Worm (Caenorhabditis elegans): Measurements from ENCODE around the gene spig-5.
A peak's percentile ranks its signal among the peaks of the same experiment; 100 is the strongest.

The spig-5 gene

DNA sequence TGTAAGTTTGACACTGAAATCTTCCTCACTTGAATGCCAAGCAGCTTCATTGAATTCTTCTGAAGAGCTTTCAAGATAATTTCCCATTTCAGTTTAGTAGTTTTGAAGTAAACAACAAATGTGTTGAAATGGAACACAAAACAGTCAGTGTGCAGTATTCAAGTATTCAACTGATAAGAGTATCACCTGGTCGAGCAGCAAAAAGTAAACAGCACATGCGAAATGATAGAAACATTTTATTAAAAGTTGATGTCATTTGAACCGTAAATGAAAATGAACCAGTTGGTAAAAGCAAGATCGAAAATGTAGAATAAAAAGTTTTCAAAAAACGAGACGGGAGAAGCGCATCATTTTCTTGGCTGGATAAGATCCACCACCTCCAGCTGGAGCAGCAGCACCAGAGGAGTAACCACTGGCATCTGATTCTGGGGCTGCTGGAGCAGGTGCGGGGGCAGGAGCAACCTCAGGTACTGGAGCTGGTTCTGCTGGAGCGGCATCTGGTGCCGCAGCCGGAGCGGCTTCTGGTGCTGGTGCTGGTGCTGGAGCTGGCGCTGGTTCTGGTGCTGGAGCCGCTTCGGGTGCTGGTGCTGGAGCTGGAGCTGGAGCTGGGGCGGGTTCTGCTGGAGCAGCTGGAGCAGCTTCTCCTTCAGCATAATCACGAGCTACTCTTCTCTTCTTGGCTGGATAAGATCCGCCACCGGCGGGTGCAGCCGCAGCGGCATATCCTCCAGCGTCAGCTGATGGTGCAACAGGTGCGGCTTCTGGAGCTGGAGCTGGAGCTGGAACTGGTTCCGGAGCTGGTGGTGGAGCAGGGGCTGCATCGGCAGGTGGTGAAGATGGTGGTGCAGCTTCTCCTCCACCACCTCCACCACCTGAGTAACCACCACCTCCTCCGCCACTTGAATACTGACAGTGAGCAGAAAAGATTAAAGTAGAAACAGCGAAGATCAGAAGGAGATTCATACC lies 16.5 kb downstream of the spig-5 start, which contains the start of the genes F47B8.4 and F47B8.18:
Gene F47B8.4, minus strand, starts transcription at position 172 of the 966 bp plus-strand sequence.
Gene F47B8.18, minus strand, starts transcription at position 963 of the 966 bp plus-strand sequence.
- TF ChIP-seq pha-4 (tag; optimal IDR thresholded peaks at IDR 0.05): peak; percentile 90
- no peak for TF ChIP-seq lsy-12 (tag; optimal IDR thresholded peaks at IDR 0.05)
- no peak for TF ChIP-seq ZK546.5 (tag; optimal IDR thresholded peaks at IDR 0.05)
- peak; percentile 59 for TF ChIP-seq pqm-1 (tag; optimal IDR thresholded peaks at IDR 0.05)
- TF ChIP-seq elt-2 (tag; optimal IDR thresholded peaks at IDR 0.05): peak; percentile 69
- no peak for TF ChIP-seq ceh-9 (tag; optimal IDR thresholded peaks at IDR 0.05)

DNA sequence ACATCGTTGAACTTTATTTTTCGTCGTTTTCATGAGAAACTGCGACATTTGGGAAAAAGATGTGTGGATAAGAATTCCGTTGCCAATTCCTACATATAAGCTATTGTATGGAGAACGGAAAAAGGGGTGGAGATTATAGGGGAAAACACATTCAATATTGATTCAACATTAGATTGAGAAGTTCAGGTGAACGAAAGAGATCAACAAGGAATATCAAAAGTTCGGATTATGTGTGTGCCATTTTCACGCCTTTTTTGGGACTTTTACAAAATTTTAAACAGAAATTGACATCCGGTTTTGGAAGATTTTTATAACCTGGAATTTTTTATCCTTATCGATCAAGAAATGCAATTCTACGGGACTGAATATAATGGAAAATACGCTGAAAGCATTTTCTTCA lies 19.5 kb downstream of the spig-5 start, which contains the start of gene F47B8.5:
Gene F47B8.5, minus strand, starts transcription at position 101 of the 400 bp plus-strand sequence.
- TF ChIP-seq nhr-11 (tag; optimal IDR thresholded peaks at IDR 0.05) (no peak), nhr-67 (tag; optimal IDR thresholded peaks at IDR 0.05) (no peak), ceh-28 (tag; optimal IDR thresholded peaks at IDR 0.05) (no peak), snpc-4 (tag; optimal IDR thresholded peaks at IDR 0.05) (no peak), ztf-11 (tag; optimal IDR thresholded peaks at IDR 0.05) (no peak), unc-39 (tag; optimal IDR thresholded peaks at IDR 0.05) (no peak), ceh-16 (tag; optimal IDR thresholded peaks at IDR 0.05) (no peak), elt-2 (tag; optimal IDR thresholded peaks at IDR 0.05) (no peak), aly-2 (tag; optimal IDR thresholded peaks at IDR 0.05) (no peak), lin-39 (tag; optimal IDR thresholded peaks at IDR 0.05) (no peak)

DNA sequence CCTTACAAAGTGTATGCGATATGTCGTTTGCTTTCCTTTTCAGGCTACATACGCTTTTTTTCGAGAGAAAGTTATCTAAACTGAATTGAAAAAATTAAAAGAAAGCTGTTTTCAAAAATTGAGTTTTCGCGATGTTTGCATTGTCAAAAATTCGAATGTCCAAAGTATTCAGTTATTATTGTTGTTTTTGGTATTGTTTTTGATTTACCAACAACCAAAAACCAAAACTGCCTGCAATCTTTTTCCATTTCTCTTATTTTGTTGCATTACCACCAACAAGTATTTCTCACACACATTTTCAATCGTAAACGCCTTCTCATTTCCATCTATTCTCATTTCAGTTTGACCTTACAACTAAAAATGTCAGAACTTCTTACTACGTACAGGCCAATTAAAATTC lies 20.5 kb downstream of the spig-5 start, which contains the start of gene pepm-1:
Gene pepm-1, plus strand, starts transcription at position 301 of the 400 bp plus-strand sequence.
- TF ChIP-seq daf-12 (tag; optimal IDR thresholded peaks at IDR 0.05) (no peak), pqm-1 (tag; optimal IDR thresholded peaks at IDR 0.05) (no peak), ama-1 (optimal IDR thresholded peaks at IDR 0.05) (no peak), elt-3 (tag; optimal IDR thresholded peaks at IDR 0.05) (no peak), egl-5 (tag; optimal IDR thresholded peaks at IDR 0.05) (no peak), fos-1 (tag; optimal IDR thresholded peaks at IDR 0.05) (no peak), pha-4 (tag; optimal IDR thresholded peaks at IDR 0.05) (no peak), tbx-2 (tag; optimal IDR thresholded peaks at IDR 0.05) (no peak), jun-1 (tag; optimal IDR thresholded peaks at IDR 0.05) (no peak), lin-39 (tag; optimal IDR thresholded peaks at IDR 0.05) (no peak), ceh-9 (tag; optimal IDR thresholded peaks at IDR 0.05) (no peak), ceh-82 (tag; optimal IDR thresholded peaks at IDR 0.05) (no peak), nfya-1 (tag; optimal IDR thresholded peaks at IDR 0.05; ENCODE audit: insufficient read depth) (no peak), elt-1 (tag; optimal IDR thresholded peaks at IDR 0.05) (no peak), nhr-237 (tag; optimal IDR thresholded peaks at IDR 0.05) (no peak), nhr-23 (tag; optimal IDR thresholded peaks at IDR 0.05) (no peak)

DNA sequence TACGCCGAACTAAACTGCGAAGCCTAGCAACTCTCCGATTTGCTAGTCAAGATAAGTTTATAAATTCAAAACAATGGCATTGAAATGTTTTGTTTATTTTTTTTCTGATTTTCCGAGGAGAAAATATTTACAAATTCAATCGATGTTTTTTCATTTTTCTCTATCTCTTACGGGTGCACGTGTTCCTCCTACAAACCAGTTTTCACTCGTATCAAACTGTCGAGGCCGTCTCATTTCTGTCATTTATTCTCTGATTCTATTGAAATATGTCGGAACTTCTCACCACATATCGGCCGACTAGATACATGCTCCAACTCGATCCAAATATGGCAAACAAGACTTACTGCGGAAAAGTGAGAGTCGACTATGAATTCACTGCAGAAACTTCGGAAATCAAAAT lies 23.2 kb downstream of the spig-5 start, which contains the start of gene F47B8.8:
Gene F47B8.8, plus strand, starts transcription at position 257 of the 400 bp plus-strand sequence.
- TF ChIP-seq elt-3 (tag; optimal IDR thresholded peaks at IDR 0.05) (no peak), nhr-25 (tag; optimal IDR thresholded peaks at IDR 0.05) (peak; percentile 4)

DNA sequence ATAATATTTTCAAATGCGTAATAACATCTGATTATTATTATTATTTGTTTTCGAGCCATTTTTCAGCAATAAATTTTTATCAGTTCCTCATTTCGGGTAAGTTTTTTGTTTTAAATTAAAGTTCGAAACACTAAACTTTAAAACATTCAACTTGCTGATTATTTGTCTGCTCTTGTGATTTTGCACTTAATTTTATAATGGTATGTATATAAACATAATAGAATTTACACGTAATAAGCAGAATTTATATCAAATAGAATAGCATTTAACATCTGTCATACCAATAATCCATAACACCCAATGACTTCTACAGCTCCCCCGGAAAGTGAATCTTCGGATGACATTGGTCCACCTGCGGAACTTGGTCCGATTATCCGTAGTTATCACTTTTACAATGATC lies 24.9 kb downstream of the spig-5 start, which contains the start of gene srm-4:
Gene srm-4, plus strand, starts transcription at position 301 of the 400 bp plus-strand sequence.
- no peak for TF ChIP-seq nhr-77 (tag; optimal IDR thresholded peaks at IDR 0.05)
- TF ChIP-seq lin-39 (tag; optimal IDR thresholded peaks at IDR 0.05): no peak
- no peak for TF ChIP-seq jun-1 (tag; optimal IDR thresholded peaks at IDR 0.05)
- no peak for TF ChIP-seq nhr-12 (tag; optimal IDR thresholded peaks at IDR 0.05)
- no peak for TF ChIP-seq lin-15B (tag; optimal IDR thresholded peaks at IDR 0.05)
- TF ChIP-seq elt-1 (tag; optimal IDR thresholded peaks at IDR 0.05): no peak
- TF ChIP-seq tbx-2 (tag; optimal IDR thresholded peaks at IDR 0.05): no peak
- TF ChIP-seq daf-12 (tag; optimal IDR thresholded peaks at IDR 0.05): no peak
- no peak for TF ChIP-seq ceh-16 (tag; optimal IDR thresholded peaks at IDR 0.05)
- no peak for TF ChIP-seq unc-39 (tag; optimal IDR thresholded peaks at IDR 0.05)
- no peak for TF ChIP-seq sea-2 (GFP tag; optimal IDR thresholded peaks at IDR 0.05)
- no peak for TF ChIP-seq R02D3.7 (tag; optimal IDR thresholded peaks at IDR 0.05)
- TF ChIP-seq skn-1 (tag; optimal IDR thresholded peaks at IDR 0.05): no peak
- no peak for TF ChIP-seq ZK546.5 (tag; optimal IDR thresholded peaks at IDR 0.05)
- TF ChIP-seq fkh-10 (GFP tag; optimal IDR thresholded peaks at IDR 0.05): no peak
- no peak for TF ChIP-seq ceh-28 (tag; optimal IDR thresholded peaks at IDR 0.05)
- no peak for TF ChIP-seq eor-1 (tag; optimal IDR thresholded peaks at IDR 0.05)
